Fruit fly (Drosophila melanogaster) whole organism, embryonic: ENCODE measurements around the gene eIF4A.

Experiments
- Aef1 ChIP-seq: fragments of 200-800 bp; sonication (Bioruptor generic); IDR thresholded peaks from 3 replicates; pipeline ENCODE4 v1.3.6; 2022; ENCODE audit warnings: missing biosample characterization, missing genetic modification characterization
- Atf6 ChIP-seq: fragments of 200-800 bp; sonication (Bioruptor generic); IDR thresholded peaks from 2 replicates; pipeline ENCODE4 v1.3.6; 2022; ENCODE audit warnings: missing biosample characterization, missing genetic modification characterization
- CG11504 ChIP-seq: fragments of 200-800 bp; sonication (Bioruptor generic); optimal IDR thresholded peaks from 3 replicates; lab custom pipeline; 2019; ENCODE audit warnings: missing biosample characterization, mild to moderate bottlenecking, missing genetic modification characterization, moderate library complexity
- CG14860 ChIP-seq: fragments of 200-800 bp; sonication (Bioruptor generic); IDR thresholded peaks from 3 replicates; pipeline ENCODE4 v1.3.6; 2022; ENCODE audit warnings: missing biosample characterization, missing genetic modification characterization; ENCODE audit not compliant: partially characterized antibody
- CG1602 ChIP-seq: fragments of 200-800 bp; sonication (Bioruptor generic); optimal IDR thresholded peaks from 3 replicates; lab custom pipeline; 2016; ENCODE audit warnings: missing biosample characterization, missing genetic modification characterization
- CG16815 ChIP-seq: fragments of 200-800 bp; sonication (Bioruptor generic); optimal IDR thresholded peaks from 3 replicates; lab custom pipeline; 2017; ENCODE audit warnings: missing biosample characterization, mild to moderate bottlenecking, missing genetic modification characterization
- CG1832 ChIP-seq: fragments of 200-800 bp; sonication (Bioruptor generic); optimal IDR thresholded peaks from 2 replicates; lab custom pipeline; 2017; ENCODE audit warnings: missing biosample characterization, mild to moderate bottlenecking, missing genetic modification characterization, inconsistent platforms
- CG18476 ChIP-seq: fragments of 200-800 bp; sonication (Bioruptor generic); optimal IDR thresholded peaks from 2 replicates; lab custom pipeline; 2016; ENCODE audit warnings: missing biosample characterization, mild to moderate bottlenecking, missing genetic modification characterization
- CG2712 ChIP-seq: fragments of 200-800 bp; optimal IDR thresholded peaks from 3 replicates; lab custom pipeline; 2019; ENCODE audit warnings: missing biosample characterization, mild to moderate bottlenecking, missing genetic modification characterization, moderate library complexity
- CG31365 ChIP-seq: fragments of 200-800 bp; sonication (Bioruptor generic); optimal IDR thresholded peaks from 2 replicates; lab custom pipeline; 2018; ENCODE audit warnings: missing biosample characterization, mild to moderate bottlenecking, missing genetic modification characterization
- CG34422 ChIP-seq: fragments of 200-800 bp; sonication (Bioruptor generic); IDR thresholded peaks from 3 replicates; pipeline ENCODE4 v1.3.6; 2022; ENCODE audit warnings: missing biosample characterization, missing genetic modification characterization
- CG3726 ChIP-seq: fragments of 200-800 bp; sonication (Bioruptor generic); IDR thresholded peaks from 3 replicates; pipeline ENCODE4, ENCODE4 v1.3.6; 2022; ENCODE audit warnings: missing biosample characterization, missing genetic modification characterization
- CG7928 ChIP-seq: fragments of 200-800 bp; sonication (Bioruptor generic); optimal IDR thresholded peaks from 2 replicates; lab custom pipeline; 2017; ENCODE audit warnings: missing biosample characterization, mild to moderate bottlenecking, missing genetic modification characterization
- D19B ChIP-seq: fragments of 200-800 bp; sonication (Bioruptor generic); optimal IDR thresholded peaks from 2 replicates; lab custom pipeline; 2017; ENCODE audit warnings: missing biosample characterization, mild to moderate bottlenecking, missing genetic modification characterization
- Dad ChIP-seq: fragments of 200-800 bp; sonication (Bioruptor generic); optimal IDR thresholded peaks from 3 replicates; lab custom pipeline; 2016; ENCODE audit warnings: missing biosample characterization, missing genetic modification characterization
- Deaf1 ChIP-seq: fragments of 200-800 bp; optimal IDR thresholded peaks from 3 replicates; lab custom pipeline; 2019; ENCODE audit warnings: missing biosample characterization, mild to moderate bottlenecking, missing genetic modification characterization, moderate library complexity
- Doc3 ChIP-seq: fragments of 200-800 bp; sonication (Bioruptor generic); IDR thresholded peaks from 3 replicates; pipeline ENCODE4 v1.3.6; 2022; ENCODE audit warnings: missing biosample characterization, missing genetic modification characterization; ENCODE audit not compliant: partially characterized antibody
- GATAe ChIP-seq: fragments of 200-800 bp; sonication (Bioruptor generic); conservative IDR thresholded peaks from 2 replicates; pipeline ENCODE4 v1.3.6; 2022; ENCODE audit warnings: missing biosample characterization, missing genetic modification characterization
- HLH3B ChIP-seq: fragments of 200-800 bp; sonication (Bioruptor generic); IDR thresholded peaks from 2 replicates; pipeline ENCODE4 v1.3.6; 2022; ENCODE audit warnings: missing biosample characterization, missing genetic modification characterization
- Hr3 ChIP-seq: fragments of 200-800 bp; sonication (Bioruptor generic); optimal IDR thresholded peaks from 3 replicates; lab custom pipeline; 2016; ENCODE audit warnings: missing biosample characterization, missing genetic modification characterization
- Hsf ChIP-seq: fragments of 200-800 bp; sonication (Bioruptor generic); optimal IDR thresholded peaks from 3 replicates; lab custom pipeline; 2016; ENCODE audit warnings: missing biosample characterization, missing genetic modification characterization
- Kr ChIP-seq: fragments of 200-800 bp; sonication (Bioruptor generic); optimal IDR thresholded peaks from 2 replicates; lab custom pipeline; 2017; ENCODE audit warnings: missing biosample characterization, mild to moderate bottlenecking, missing genetic modification characterization
- NfI ChIP-seq: fragments of 200-800 bp; sonication (Bioruptor generic); optimal IDR thresholded peaks from 3 replicates; lab custom pipeline; 2018; ENCODE audit warnings: missing biosample characterization, mild to moderate bottlenecking, missing genetic modification characterization, moderate library complexity
- Optix ChIP-seq: fragments of 200-800 bp; sonication (Bioruptor generic); IDR thresholded peaks from 3 replicates; pipeline ENCODE4 v1.3.6; 2022; ENCODE audit warnings: missing biosample characterization, missing genetic modification characterization
- Side ChIP-seq: fragments of 200-800 bp; sonication (Bioruptor generic); optimal IDR thresholded peaks from 2 replicates; lab custom pipeline; 2016; ENCODE audit warnings: missing biosample characterization, missing genetic modification characterization
- Taf1 ChIP-seq: fragments of 200-800 bp; sonication (Bioruptor generic); IDR thresholded peaks from 2 replicates; pipeline ENCODE4 v1.3.6; 2022; ENCODE audit warnings: missing biosample characterization, missing genetic modification characterization
- bbx ChIP-seq: fragments of 200-800 bp; sonication (Bioruptor generic); IDR thresholded peaks from 2 replicates; pipeline ENCODE4 v1.3.6; 2022; ENCODE audit warnings: missing biosample characterization, missing genetic modification characterization; ENCODE audit not compliant: partially characterized antibody
- dati ChIP-seq: fragments of 200-800 bp; sonication (Bioruptor generic); IDR thresholded peaks from 2 replicates; pipeline ENCODE4 v1.3.6; 2022; ENCODE audit warnings: missing biosample characterization, missing genetic modification characterization
- disco-r ChIP-seq: fragments of 200-800 bp; sonication (Bioruptor generic); optimal IDR thresholded peaks from 2 replicates; lab custom pipeline; 2016; ENCODE audit warnings: missing biosample characterization, missing genetic modification characterization
- dmrt11E ChIP-seq: fragments of 200-800 bp; sonication (Bioruptor generic); optimal IDR thresholded peaks from 3 replicates; lab custom pipeline; 2018; ENCODE audit warnings: missing biosample characterization, mild to moderate bottlenecking, missing genetic modification characterization, moderate library complexity
- dmrt99B ChIP-seq: fragments of 200-800 bp; sonication (Bioruptor generic); optimal IDR thresholded peaks from 2 replicates; lab custom pipeline; 2018; ENCODE audit warnings: missing biosample characterization, mild to moderate bottlenecking, missing genetic modification characterization, moderate library complexity
- dysf ChIP-seq: fragments of 200-800 bp; sonication (Bioruptor generic); IDR thresholded peaks from 3 replicates; pipeline ENCODE4 v1.3.6; 2022; ENCODE audit warnings: missing biosample characterization, missing genetic modification characterization
- eve ChIP-seq, 2 experiments: fragments of >200 bp; optimal IDR thresholded peaks; 2 replicates each; lab custom pipeline; 2017; ENCODE audit warnings: missing biosample characterization in 2 of 2, missing genetic modification characterization in 2 of 2
- ftz-f1 ChIP-seq: fragments of 200-800 bp; sonication (Bioruptor generic); optimal IDR thresholded peaks from 2 replicates; lab custom pipeline; 2016; ENCODE audit warnings: missing biosample characterization, missing genetic modification characterization
- gem ChIP-seq: fragments of 200-800 bp; sonication (Bioruptor generic); optimal IDR thresholded peaks from 2 replicates; lab custom pipeline; 2019; ENCODE audit warnings: missing biosample characterization, mild to moderate bottlenecking, missing genetic modification characterization, moderate library complexity
- ham ChIP-seq: fragments of 200-800 bp; sonication (Bioruptor generic); IDR thresholded peaks from 2 replicates; pipeline ENCODE4 v1.3.6; 2022; ENCODE audit warnings: missing biosample characterization, missing genetic modification characterization
- kni ChIP-seq: fragments of 200-800 bp; sonication (Bioruptor generic); optimal IDR thresholded peaks from 3 replicates; lab custom pipeline; 2017; ENCODE audit warnings: mild to moderate bottlenecking, missing biosample characterization, missing genetic modification reagents, missing genetic modification characterization
- knrl ChIP-seq: fragments of 200-800 bp; sonication (Bioruptor generic); IDR thresholded peaks from 3 replicates; pipeline ENCODE4 v1.3.6; 2022; ENCODE audit warnings: missing biosample characterization, missing genetic modification characterization; ENCODE audit not compliant: partially characterized antibody
- lmd ChIP-seq: fragments of 200-800 bp; sonication (Bioruptor generic); IDR thresholded peaks from 2 replicates; pipeline ENCODE4 v1.3.6; 2022; ENCODE audit warnings: missing biosample characterization, missing genetic modification characterization
- mam ChIP-seq: fragments of 200-800 bp; sonication (Bioruptor generic); optimal IDR thresholded peaks from 3 replicates; lab custom pipeline; 2016; ENCODE audit warnings: missing biosample characterization, missing genetic modification characterization
- pnt ChIP-seq: fragments of 200-800 bp; sonication (Bioruptor generic); optimal IDR thresholded peaks from 3 replicates; lab custom pipeline; 2016; ENCODE audit warnings: missing biosample characterization, missing genetic modification characterization
- pum ChIP-seq: fragments of 200-800 bp; sonication (Bioruptor generic); optimal IDR thresholded peaks from 2 replicates; lab custom pipeline; 2016; ENCODE audit warnings: missing biosample characterization, missing genetic modification characterization
- rib ChIP-seq: fragments of 200-800 bp; sonication (Bioruptor generic); IDR thresholded peaks from 2 replicates; pipeline ENCODE4 v1.3.6; 2022; ENCODE audit warnings: missing biosample characterization, missing genetic modification characterization
- slbo ChIP-seq: fragments of 200-800 bp; sonication (Bioruptor generic); IDR thresholded peaks from 2 replicates; pipeline ENCODE4 v1.3.6; 2022; ENCODE audit warnings: missing biosample characterization, missing genetic modification characterization
- trem ChIP-seq: fragments of 200-800 bp; optimal IDR thresholded peaks from 3 replicates; lab custom pipeline; 2019; ENCODE audit warnings: missing biosample characterization, mild to moderate bottlenecking, missing genetic modification characterization, moderate library complexity
- tx ChIP-seq: fragments of 200-800 bp; sonication (Bioruptor generic); optimal IDR thresholded peaks from 2 replicates; lab custom pipeline; 2016; ENCODE audit warnings: missing biosample characterization, missing genetic modification characterization
- usp ChIP-seq: fragments of >200 bp; optimal IDR thresholded peaks from 2 replicates; lab custom pipeline; 2017; ENCODE audit warnings: missing biosample characterization, missing genetic modification characterization
- vnd ChIP-seq: fragments of 200-800 bp; sonication (Bioruptor generic); IDR thresholded peaks from 3 replicates; pipeline ENCODE4 v1.3.6; 2022; ENCODE audit warnings: missing biosample characterization, missing genetic modification characterization; ENCODE audit not compliant: partially characterized antibody
- yki ChIP-seq: fragments of >200 bp; optimal IDR thresholded peaks from 3 replicates; lab custom pipeline; 2018
- zen2 ChIP-seq: fragments of 200-800 bp; sonication (Bioruptor generic); IDR thresholded peaks from 3 replicates; pipeline ENCODE4 v1.3.6; 2022; ENCODE audit warnings: missing biosample characterization, missing genetic modification characterization; ENCODE audit not compliant: partially characterized antibody

The eIF4A gene

DNA sequence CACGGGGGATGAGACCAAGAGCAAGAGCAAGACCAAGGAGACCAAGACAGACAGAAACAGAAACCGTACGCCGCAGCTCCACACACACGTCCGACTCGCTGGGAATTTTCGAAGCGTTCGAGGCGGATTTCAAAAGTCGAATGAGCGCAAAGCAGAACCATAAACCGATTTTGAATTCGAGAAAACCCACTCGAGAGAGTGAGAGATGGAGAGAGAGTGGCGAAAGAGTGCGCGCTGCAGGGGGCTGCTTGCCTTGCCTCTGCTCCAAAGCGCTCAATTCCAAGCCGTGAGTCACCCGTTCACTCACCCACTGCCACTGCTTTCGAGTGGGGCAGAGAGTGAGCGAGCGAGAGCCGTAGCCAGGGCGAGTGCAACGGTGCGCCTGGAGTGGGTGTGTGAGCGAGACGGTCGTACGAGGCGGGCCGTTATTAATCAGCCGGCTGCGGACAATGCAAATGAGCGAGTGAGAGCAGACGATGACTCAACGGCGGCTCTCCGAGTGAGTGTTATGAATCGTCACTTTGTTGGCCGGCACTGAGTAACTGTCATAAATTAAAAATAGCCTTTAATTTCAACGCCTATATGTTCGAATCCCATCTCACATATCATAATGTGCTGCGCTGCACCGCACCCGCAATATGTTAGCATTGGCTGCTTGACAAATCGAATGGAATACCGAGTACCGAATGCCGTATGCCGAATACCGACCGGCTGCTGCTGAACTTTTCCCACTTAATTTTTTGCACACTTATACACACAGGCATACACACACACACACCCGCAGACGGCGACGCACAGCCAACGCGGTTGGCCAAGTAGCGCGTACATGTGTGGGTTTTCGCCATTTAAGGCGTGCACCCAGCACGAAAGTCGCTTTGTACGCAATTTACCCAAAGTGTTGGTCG lies 1.4 kb upstream of the eIF4A start (continued):
- TF ChIP-seq zen2 (no peak), dati (GFP tag; lab: Robert Waterston, UW) (no peak), dmrt99B (tag; lab: Kevin White, UChicago) (peak; percentile 30), Deaf1 (tag; lab: Kevin White, UChicago) (peak; percentile 51), CG2712 (tag; lab: Kevin White, UChicago) (peak; percentile 34), rib (GFP tag; lab: Robert Waterston, UW) (no peak), dmrt11E (tag; lab: Kevin White, UChicago) (no peak), kni (GFP tag; lab: Kevin White, UChicago) (peak; percentile 61), GATAe (GFP tag; lab: Robert Waterston, UW) (no peak), pum (GFP tag; lab: Kevin White, UChicago) (no peak), CG1832 (GFP tag; lab: Kevin White, UChicago) (peak; percentile 92), disco-r (GFP tag; lab: Kevin White, UChicago) (no peak), trem (peak; percentile 12), Doc3 (no peak), usp (GFP tag; lab: Kevin White, UChicago) (no peak), vnd (GFP tag; lab: Robert Waterston, UW) (no peak), yki (lab: Kevin White, UChicago) (peak; percentile 48), D19B (GFP tag; lab: Kevin White, UChicago) (no peak), Side (GFP tag; lab: Kevin White, UChicago) (peak; percentile 39), Hr3 (no peak), CG18476 (GFP tag; lab: Kevin White, UChicago) (no peak), Kr (no peak), bbx (no peak), HLH3B (GFP tag; lab: Robert Waterston, UW) (no peak), dysf (no peak), CG16815 (no peak), CG7928 (GFP tag; lab: Kevin White, UChicago) (no peak), gem (tag; lab: Kevin White, UChicago) (no peak), pnt (GFP tag; lab: Kevin White, UChicago) (no peak), Hsf (GFP tag; lab: Kevin White, UChicago) (no peak), eve (GFP tag; optimal IDR thresholded peaks at IDR 0.05; lab: Kevin White, UChicago) (no peak), ftz-f1 (GFP tag; lab: Kevin White, UChicago) (peak; percentile 58), CG34422 (GFP tag; lab: Robert Waterston, UW) (no peak), Optix (GFP tag; lab: Robert Waterston, UW) (no peak), CG14860 (no peak), CG1602 (GFP tag; lab: Kevin White, UChicago) (no peak), NfI (peak; percentile 4), mam (no peak), CG3726 (GFP tag; lab: Robert Waterston, UW) (no peak), tx (GFP tag; lab: Kevin White, UChicago) (no peak), slbo (GFP tag; lab: Robert Waterston, UW) (no peak), Atf6 (GFP tag; lab: Robert Waterston, UW) (no peak), Taf1 (GFP tag; lab: Robert Waterston, UW) (no peak), Dad (GFP tag; lab: Kevin White, UChicago) (peak; percentile 21), CG31365 (tag; lab: Kevin White, UChicago) (peak; percentile 39), CG11504 (tag; lab: Kevin White, UChicago) (no peak), knrl (GFP tag; lab: Robert Waterston, UW) (no peak), lmd (GFP tag; lab: Robert Waterston, UW) (no peak), ham (GFP tag; lab: Robert Waterston, UW) (no peak), Aef1 (GFP tag; lab: Robert Waterston, UW) (no peak)
